Worm (Caenorhabditis elegans) whole organism, L1 larva: ENCODE data around the gene T04F8.8.

Source experiments
- C16A3.4 ChIP-seq: fragments of 150-350 bp; optimal IDR thresholded peaks from 2 replicates; lab custom pipeline; 2014; ENCODE audit warnings: missing biosample characterization, missing genetic modification characterization
- aha-1 ChIP-seq: fragments of 150-350 bp; optimal IDR thresholded peaks from 2 replicates; lab custom pipeline; 2014; ENCODE audit warnings: missing biosample characterization, missing genetic modification characterization
- blmp-1 ChIP-seq: fragments of 150-350 bp; optimal IDR thresholded peaks from 2 replicates; lab custom pipeline; 2014; ENCODE audit warnings: missing biosample characterization, missing genetic modification characterization
- ceh-63 ChIP-seq: fragments of 200-800 bp; sonication (Bioruptor generic); optimal IDR thresholded peaks from 2 replicates; lab custom pipeline; 2018; ENCODE audit warnings: mild to moderate bottlenecking, missing genetic modification characterization, missing compliant biosample characterization
- ceh-8 ChIP-seq: fragments of 200-800 bp; sonication (Bioruptor generic); optimal IDR thresholded peaks from 2 replicates; lab custom pipeline; 2018; ENCODE audit warnings: mild to moderate bottlenecking, missing genetic modification characterization, moderate library complexity, missing compliant biosample characterization
- ceh-88 ChIP-seq: fragments of 200-800 bp; sonication (Bioruptor generic); IDR thresholded peaks from 2 replicates; pipeline ENCODE4 v1.3.6; 2022; ENCODE audit warnings: missing genetic modification characterization, missing compliant biosample characterization
- ces-1 ChIP-seq: fragments of 150-350 bp; optimal IDR thresholded peaks from 2 replicates; lab custom pipeline; 2014; ENCODE audit warnings: missing biosample characterization, missing genetic modification reagents, missing genetic modification characterization
- dsc-1 ChIP-seq: sonication (generic microtip); optimal IDR thresholded peaks from 2 replicates; lab custom pipeline; 2016; ENCODE audit warnings: mild to moderate bottlenecking, missing genetic modification characterization, missing compliant biosample characterization
- efl-3 ChIP-seq: fragments of 200-800 bp; sonication (Bioruptor generic); optimal IDR thresholded peaks from 2 replicates; lab custom pipeline; 2018; ENCODE audit warnings: mild to moderate bottlenecking, missing genetic modification characterization, missing compliant biosample characterization
- elt-2 ChIP-seq: sonication (generic microtip); optimal IDR thresholded peaks from 2 replicates; lab custom pipeline; 2016; ENCODE audit warnings: missing genetic modification characterization, mild to moderate bottlenecking, inconsistent platforms, missing compliant biosample characterization, missing genetic modification reagents
- elt-3 ChIP-seq, 6 experiments: fragments of 150-350 bp in 1 of 6; sonication (generic microtip); optimal IDR thresholded peaks; 2 replicates each; lab custom pipeline; 2017 to 2018; ENCODE audit warnings: missing biosample characterization in 6 of 6, missing genetic modification characterization in 6 of 6, inconsistent platforms in 1 of 6
- fkh-4 ChIP-seq: sonication (generic microtip); optimal IDR thresholded peaks from 2 replicates; lab custom pipeline; 2016; ENCODE audit warnings: missing compliant biosample characterization, missing genetic modification characterization, borderline replicate concordance
- fkh-8 ChIP-seq: sonication (generic microtip); optimal IDR thresholded peaks from 2 replicates; lab custom pipeline; 2016; ENCODE audit warnings: mild to moderate bottlenecking, missing genetic modification characterization, missing compliant biosample characterization
- fos-1 ChIP-seq: fragments of 150-350 bp; optimal IDR thresholded peaks from 2 replicates; lab custom pipeline; 2014; ENCODE audit warnings: missing biosample characterization, missing genetic modification characterization
- grh-1 ChIP-seq: fragments of 200-800 bp; sonication (Bioruptor generic); IDR thresholded peaks from 2 replicates; pipeline ENCODE4 v1.3.6; 2022; ENCODE audit warnings: missing genetic modification reagents, missing genetic modification characterization, missing compliant biosample characterization
- hlh-17 ChIP-seq: fragments of 200-800 bp; sonication (Bioruptor generic); optimal IDR thresholded peaks from 2 replicates; lab custom pipeline; 2018; ENCODE audit warnings: missing genetic modification characterization, mild to moderate bottlenecking, missing compliant biosample characterization, moderate library complexity, borderline replicate concordance
- hlh-4 ChIP-seq: sonication (generic microtip); optimal IDR thresholded peaks from 2 replicates; lab custom pipeline; 2016; ENCODE audit warnings: mild to moderate bottlenecking, missing genetic modification characterization, missing compliant biosample characterization
- irx-1 ChIP-seq: sonication (generic microtip); optimal IDR thresholded peaks from 2 replicates; lab custom pipeline; 2016; ENCODE audit warnings: missing genetic modification characterization, missing compliant biosample characterization
- isw-1 ChIP-seq: fragments of 200-800 bp; sonication (Bioruptor generic); IDR thresholded peaks from 2 replicates; pipeline ENCODE4 v1.3.6; 2022; ENCODE audit warnings: missing genetic modification characterization, missing compliant biosample characterization
- lin-13 ChIP-seq: fragments of 150-350 bp; optimal IDR thresholded peaks from 2 replicates; lab custom pipeline; 2014; ENCODE audit warnings: missing biosample characterization, missing genetic modification reagents, missing genetic modification characterization
- lin-14 ChIP-seq: fragments of 200-800 bp; sonication (Bioruptor generic); optimal IDR thresholded peaks from 2 replicates; lab custom pipeline; 2018; ENCODE audit warnings: mild to moderate bottlenecking, missing genetic modification characterization, moderate library complexity, missing compliant biosample characterization
- lir-3 ChIP-seq: sonication (generic microtip); optimal IDR thresholded peaks from 2 replicates; lab custom pipeline; 2016; ENCODE audit warnings: mild to moderate bottlenecking, missing genetic modification characterization, moderate library complexity, missing compliant biosample characterization; ENCODE audit not compliant: poor library complexity
- lsy-2 ChIP-seq, 2 experiments: fragments of 150-350 bp; optimal IDR thresholded peaks; 2 replicates each; lab custom pipeline; 2014; ENCODE audit warnings: missing biosample characterization in 2 of 2, missing genetic modification characterization in 2 of 2
- mab-9 ChIP-seq: fragments of 200-800 bp; sonication (Bioruptor generic); IDR thresholded peaks from 2 replicates; pipeline ENCODE4 v1.3.6; 2022; ENCODE audit warnings: missing genetic modification reagents, missing genetic modification characterization, missing compliant biosample characterization
- mdl-1 ChIP-seq, 2 experiments: fragments of 150-350 bp; optimal IDR thresholded peaks; 2 replicates each; lab custom pipeline; 2014 to 2017; ENCODE audit warnings: missing biosample characterization in 2 of 2, missing genetic modification characterization in 2 of 2, inconsistent platforms in 1 of 2
- mef-2 ChIP-seq: fragments of 150-350 bp; optimal IDR thresholded peaks from 2 replicates; lab custom pipeline; 2014; ENCODE audit warnings: missing biosample characterization, missing genetic modification characterization
- mep-1 ChIP-seq: fragments of 150-350 bp; optimal IDR thresholded peaks from 2 replicates; lab custom pipeline; 2014; ENCODE audit warnings: missing biosample characterization, missing genetic modification characterization
- nhr-19 ChIP-seq: fragments of 200-800 bp; sonication (Bioruptor generic); conservative IDR thresholded peaks from 2 replicates; pipeline ENCODE4 v1.3.6; 2022; ENCODE audit warnings: missing genetic modification characterization, missing compliant biosample characterization
- nhr-20 ChIP-seq: sonication (generic microtip); optimal IDR thresholded peaks from 2 replicates; lab custom pipeline; 2016; ENCODE audit warnings: mild to moderate bottlenecking, missing genetic modification characterization, missing compliant biosample characterization
- nhr-47 ChIP-seq: sonication (generic microtip); optimal IDR thresholded peaks from 2 replicates; lab custom pipeline; 2016; ENCODE audit warnings: mild to moderate bottlenecking, missing genetic modification characterization, moderate library complexity, missing compliant biosample characterization
- nhr-71 ChIP-seq: sonication (generic microtip); optimal IDR thresholded peaks from 2 replicates; lab custom pipeline; 2016; ENCODE audit warnings: mild to moderate bottlenecking, missing genetic modification characterization, moderate library complexity, missing compliant biosample characterization
- nhr-85 ChIP-seq: sonication (generic microtip); peaks from one replicate; lab custom pipeline; 2016; ENCODE audit warnings: missing genetic modification characterization, inconsistent platforms, missing compliant biosample characterization
- nhr-90 ChIP-seq: sonication (generic microtip); optimal IDR thresholded peaks from 2 replicates; lab custom pipeline; 2016; ENCODE audit warnings: mild to moderate bottlenecking, missing genetic modification characterization, missing compliant biosample characterization; ENCODE audit not compliant: poor library complexity
- pax-3 ChIP-seq: fragments of 200-800 bp; sonication (Bioruptor generic); optimal IDR thresholded peaks from 2 replicates; lab custom pipeline; 2018; ENCODE audit warnings: mild to moderate bottlenecking, missing genetic modification characterization, moderate library complexity, missing compliant biosample characterization
- rnt-1 ChIP-seq: sonication (generic microtip); optimal IDR thresholded peaks from 2 replicates; lab custom pipeline; 2016; ENCODE audit warnings: mild to moderate bottlenecking, missing genetic modification characterization, moderate library complexity, missing compliant biosample characterization
- skn-1 ChIP-seq: fragments of 150-350 bp; optimal IDR thresholded peaks from 2 replicates; lab custom pipeline; 2014; ENCODE audit warnings: missing biosample characterization, missing genetic modification characterization
- snu-23 ChIP-seq: sonication (generic microtip); optimal IDR thresholded peaks from 2 replicates; lab custom pipeline; 2016; ENCODE audit warnings: missing genetic modification characterization, missing compliant biosample characterization
- sup-37 ChIP-seq: fragments of 200-800 bp; sonication (Bioruptor generic); optimal IDR thresholded peaks from 2 replicates; lab custom pipeline; 2018; ENCODE audit warnings: mild to moderate bottlenecking, missing genetic modification characterization, missing compliant biosample characterization
- swsn-7 ChIP-seq: sonication (generic microtip); optimal IDR thresholded peaks from 2 replicates; lab custom pipeline; 2016; ENCODE audit warnings: missing genetic modification characterization, missing compliant biosample characterization
- tbx-2 ChIP-seq: sonication (generic microtip); optimal IDR thresholded peaks from 2 replicates; lab custom pipeline; 2016; ENCODE audit warnings: missing genetic modification characterization, missing compliant biosample characterization
- unc-86 ChIP-seq: sonication (generic microtip); optimal IDR thresholded peaks from 2 replicates; lab custom pipeline; 2016; ENCODE audit warnings: missing genetic modification characterization, missing compliant biosample characterization
- vab-15 ChIP-seq: sonication (generic microtip); optimal IDR thresholded peaks from 2 replicates; lab custom pipeline; 2017; ENCODE audit warnings: missing genotype, mild to moderate bottlenecking, missing genetic modification characterization, missing compliant biosample characterization
- xbp-1 ChIP-seq: sonication (generic microtip); optimal IDR thresholded peaks from 2 replicates; lab custom pipeline; 2016; ENCODE audit warnings: missing genetic modification characterization, missing compliant biosample characterization
- zip-4 ChIP-seq: fragments of 200-800 bp; sonication (Bioruptor generic); optimal IDR thresholded peaks from 2 replicates; lab custom pipeline; 2018; ENCODE audit warnings: mild to moderate bottlenecking, missing genetic modification characterization, moderate library complexity, missing compliant biosample characterization
- ztf-11 ChIP-seq, 2 experiments: sonication (generic microtip); optimal IDR thresholded peaks; 2 replicates each; lab custom pipeline; 2016 to 2017; ENCODE audit warnings: missing genetic modification characterization in 2 of 2, missing biosample characterization in 1 of 2, missing compliant biosample characterization in 1 of 2
- ztf-4 ChIP-seq: fragments of 150-350 bp; optimal IDR thresholded peaks from 2 replicates; lab custom pipeline; 2014; ENCODE audit warnings: missing biosample characterization, missing genetic modification characterization

T04F8.8 gene

DNA sequence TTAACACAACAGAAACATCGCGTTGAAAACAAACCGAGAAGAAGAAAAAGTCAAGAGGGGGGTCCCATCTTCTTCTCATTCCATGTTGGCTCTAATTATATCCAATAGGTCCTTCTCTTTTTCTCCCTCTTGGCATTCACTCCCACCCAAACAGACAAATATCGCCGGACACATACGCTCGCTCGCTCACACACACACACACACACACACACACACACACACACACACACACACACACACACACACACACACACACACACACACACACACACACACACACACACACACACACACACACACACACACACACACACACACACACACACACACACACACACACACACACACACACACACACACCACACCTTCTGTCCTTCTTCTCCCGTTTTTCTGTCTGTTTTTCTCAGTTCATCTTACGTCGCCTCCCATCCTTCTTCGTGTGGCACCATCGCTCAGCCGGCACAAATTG, 3.5 kb upstream of the T04F8.8 start, which contains the start of gene sto-4:
Gene sto-4, plus strand, starts transcription at position 360 of the 469 bp plus-strand sequence.
- TF ChIP-seq ceh-88 (GFP tag; lab: Robert Waterston, UW) (peak; percentile 65), fkh-4 (tag; lab: Kevin White, UChicago) (peak; percentile 50), sup-37 (GFP tag; lab: Kevin White, UChicago) (peak; percentile 81), irx-1 (peak; percentile 76), unc-86 (tag; lab: Kevin White, UChicago) (peak; percentile 90), snu-23 (GFP tag; lab: Kevin White, UChicago) (peak; percentile 38), mdl-1 (tag; optimal IDR thresholded peaks at IDR 0.05; lab: Kevin White, UChicago) (peak in 1 of 2 experiments; percentile 21), zip-4 (peak; percentile 83), dsc-1 (tag; lab: Kevin White, UChicago) (peak; percentile 68), nhr-90 (peak; percentile 77), ztf-11 (tag; optimal IDR thresholded peaks at IDR 0.05; lab: Kevin White, UChicago) (peak in 1 of 2 experiments; percentile 76), mab-9 (peak; percentile 69), lsy-2 (tag; optimal IDR thresholded peaks at IDR 0.05; lab: Kevin White, UChicago) (peak; percentile 9 to 57), ceh-8 (peak; percentile 95), grh-1 (GFP tag; lab: Robert Waterston, UW) (peak; percentile 78), nhr-47 (tag; lab: Kevin White, UChicago) (peak; percentile 89), pax-3 (tag; lab: Kevin White, UChicago) (peak; percentile 92), efl-3 (GFP tag; lab: Kevin White, UChicago) (peak; percentile 66), nhr-19 (GFP tag; lab: Robert Waterston, UW) (peak; percentile 75), tbx-2 (tag; lab: Kevin White, UChicago) (peak; percentile 75), elt-2 (tag; lab: Kevin White, UChicago) (peak; percentile 7), nhr-71 (tag; lab: Kevin White, UChicago) (peak; percentile 66), nhr-85 (tag; lab: Kevin White, UChicago) (peak; percentile 99), vab-15 (peak; percentile 70), xbp-1 (tag; lab: Kevin White, UChicago) (peak; percentile 69), isw-1 (peak; percentile 55), ztf-4 (peak; percentile 55), ceh-63 (GFP tag; lab: Kevin White, UChicago) (peak; percentile 93), rnt-1 (tag; lab: Kevin White, UChicago) (peak; percentile 61), fkh-8 (tag; lab: Kevin White, UChicago) (peak; percentile 86), lir-3 (peak; percentile 24), swsn-7 (tag; lab: Kevin White, UChicago) (peak; percentile 83), lin-13 (GFP tag; lab: Kevin White, UChicago) (peak; percentile 38), nhr-20 (peak; percentile 27), lin-14 (GFP tag; lab: Kevin White, UChicago) (peak; percentile 98)

DNA sequence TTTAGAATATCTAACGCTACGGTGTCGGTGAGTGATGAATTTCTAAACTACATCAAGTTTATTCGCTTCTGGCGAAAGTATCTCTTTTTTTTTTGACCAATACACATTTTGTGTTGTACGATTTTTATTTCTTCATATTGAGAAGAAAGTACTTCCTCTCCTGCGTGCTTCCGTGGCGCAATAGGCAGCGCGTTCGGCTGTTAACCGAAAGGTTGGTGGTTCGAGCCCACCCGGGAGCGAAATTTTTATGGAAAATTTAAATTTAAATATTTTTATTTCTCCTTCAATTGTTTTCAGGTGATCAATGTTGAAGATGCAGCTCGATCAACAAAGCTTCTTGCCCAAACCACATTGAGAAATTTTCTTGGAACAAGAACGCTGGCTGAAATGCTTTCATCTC, 1.7 kb upstream of the T04F8.8 start:
- TF ChIP-seq swsn-7 (tag; lab: Kevin White, UChicago) = peak; percentile 21
- peak; percentile 20 for TF ChIP-seq skn-1
- TF ChIP-seq elt-3 (tag; optimal IDR thresholded peaks at IDR 0.05; lab: Kevin White, UChicago) = peak in 1 of 6 experiments; percentile 49
- TF ChIP-seq aha-1 (tag; lab: Kevin White, UChicago) = no peak
- TF ChIP-seq lin-14 (GFP tag; lab: Kevin White, UChicago) = peak; percentile 5
- TF ChIP-seq elt-2 (tag; lab: Kevin White, UChicago) = peak; percentile 27
- peak; percentile 35 for TF ChIP-seq nhr-47 (tag; lab: Kevin White, UChicago)
- no peak for TF ChIP-seq isw-1
- TF ChIP-seq unc-86 (tag; lab: Kevin White, UChicago) = no peak
- peak; percentile 25 for TF ChIP-seq tbx-2 (tag; lab: Kevin White, UChicago)
- peak; percentile 23 for TF ChIP-seq blmp-1
- no peak for TF ChIP-seq hlh-17
- TF ChIP-seq fos-1 (tag; lab: Kevin White, UChicago) = no peak
- TF ChIP-seq C16A3.4 (tag; lab: Kevin White, UChicago) = peak; percentile 25
- no peak for TF ChIP-seq mef-2 (tag; lab: Kevin White, UChicago)
- TF ChIP-seq ces-1 = no peak
- TF ChIP-seq hlh-4 (tag; lab: Kevin White, UChicago) = no peak
- peak; percentile 62 for TF ChIP-seq nhr-71 (tag; lab: Kevin White, UChicago)
- TF ChIP-seq nhr-90 = peak; percentile 58
- peak; percentile 43 for TF ChIP-seq nhr-20
- TF ChIP-seq mdl-1 (tag; optimal IDR thresholded peaks at IDR 0.05; lab: Kevin White, UChicago) = peak in 1 of 2 experiments; percentile 40
- TF ChIP-seq lsy-2 (tag; optimal IDR thresholded peaks at IDR 0.05; lab: Kevin White, UChicago) = peak in 1 of 2 experiments; percentile 2
- TF ChIP-seq rnt-1 (tag; lab: Kevin White, UChicago) = peak; percentile 35
- TF ChIP-seq snu-23 (GFP tag; lab: Kevin White, UChicago) = peak; percentile 49
- peak; percentile 14; the same call in 1 of the 2 replicates for TF ChIP-seq nhr-19 (GFP tag; lab: Robert Waterston, UW)
- peak; percentile 36 for TF ChIP-seq mep-1 (tag; lab: Kevin White, UChicago)
